Worm (Caenorhabditis elegans) whole organism, L2 larva: ENCODE measurements around the gene srh-246.

Source experiments
- R02D3.7 ChIP-seq: fragments of 150-350 bp; optimal IDR thresholded peaks from 2 replicates; lab custom pipeline; 2014; ENCODE audit warnings: missing biosample characterization, missing genetic modification characterization
- ZK546.5 ChIP-seq: sonication (generic microtip); optimal IDR thresholded peaks from 2 replicates; lab custom pipeline; 2017; ENCODE audit warnings: missing biosample characterization, missing genetic modification characterization
- aly-2 ChIP-seq: fragments of 150-350 bp; optimal IDR thresholded peaks from 2 replicates; lab custom pipeline; 2014; ENCODE audit warnings: missing biosample characterization, missing genetic modification characterization
- blmp-1 ChIP-seq: sonication (generic microtip); optimal IDR thresholded peaks from 2 replicates; lab custom pipeline; 2017; ENCODE audit warnings: missing genetic modification characterization, mild to moderate bottlenecking, missing compliant biosample characterization, antibody characterized with exemption, moderate library complexity; ENCODE audit not compliant: insufficient read depth
- ceh-82 ChIP-seq: fragments of 150-350 bp; optimal IDR thresholded peaks from 2 replicates; lab custom pipeline; 2014; ENCODE audit warnings: missing biosample characterization, missing genetic modification characterization
- fos-1 ChIP-seq: fragments of 150-350 bp; optimal IDR thresholded peaks from 2 replicates; lab custom pipeline; 2014; ENCODE audit warnings: missing biosample characterization, missing genetic modification characterization
- gmeb-1 ChIP-seq: fragments of 150-350 bp; optimal IDR thresholded peaks from 2 replicates; lab custom pipeline; 2014; ENCODE audit warnings: missing biosample characterization, missing genetic modification characterization
- lin-13 ChIP-seq: fragments of 150-350 bp; optimal IDR thresholded peaks from 2 replicates; lab custom pipeline; 2014; ENCODE audit warnings: missing biosample characterization, missing genetic modification reagents, missing genetic modification characterization
- mbf-1 ChIP-seq: sonication (generic microtip); optimal IDR thresholded peaks from 2 replicates; lab custom pipeline; 2017; ENCODE audit warnings: missing biosample characterization, missing genetic modification characterization
- nhr-11 ChIP-seq: fragments of 150-350 bp; optimal IDR thresholded peaks from 2 replicates; lab custom pipeline; 2014; ENCODE audit warnings: missing biosample characterization, missing genetic modification characterization
- nhr-12 ChIP-seq: fragments of 150-350 bp; optimal IDR thresholded peaks from 2 replicates; lab custom pipeline; 2014; ENCODE audit warnings: missing biosample characterization, missing genetic modification characterization
- nhr-129 ChIP-seq: fragments of 150-350 bp; optimal IDR thresholded peaks from 2 replicates; lab custom pipeline; 2014; ENCODE audit warnings: missing biosample characterization, missing genetic modification characterization
- nhr-25 ChIP-seq: fragments of 150-350 bp; sonication (generic microtip); optimal IDR thresholded peaks from 3 replicates; lab custom pipeline; 2014; ENCODE audit warnings: missing biosample characterization, missing genetic modification characterization
- nhr-6 ChIP-seq: fragments of 150-350 bp; optimal IDR thresholded peaks from 2 replicates; lab custom pipeline; 2014; ENCODE audit warnings: missing biosample characterization, missing genetic modification characterization
- sem-4 ChIP-seq: fragments of 150-350 bp; optimal IDR thresholded peaks from 2 replicates; lab custom pipeline; 2014; ENCODE audit warnings: missing biosample characterization, missing genetic modification reagents, missing genetic modification characterization
- skn-1 ChIP-seq: sonication (generic microtip); optimal IDR thresholded peaks from 2 replicates; lab custom pipeline; 2017; ENCODE audit warnings: missing biosample characterization, missing genetic modification characterization
- sma-3 ChIP-seq: sonication (generic microtip); optimal IDR thresholded peaks from 2 replicates; lab custom pipeline; 2016; ENCODE audit warnings: missing genetic modification reagents, missing genetic modification characterization, missing compliant biosample characterization
- unc-39 ChIP-seq: fragments of 150-350 bp; optimal IDR thresholded peaks from 2 replicates; lab custom pipeline; 2014; ENCODE audit warnings: missing biosample characterization, missing genetic modification characterization
- unc-55 ChIP-seq: fragments of 150-350 bp; sonication (generic microtip); optimal IDR thresholded peaks from 3 replicates; lab custom pipeline; 2014; ENCODE audit warnings: missing biosample characterization, missing genetic modification reagents, missing genetic modification characterization
- unc-62 ChIP-seq: fragments of 150-350 bp; optimal IDR thresholded peaks from 2 replicates; lab custom pipeline; 2014; ENCODE audit warnings: missing biosample characterization, missing genetic modification reagents, missing genetic modification characterization
- zag-1 ChIP-seq: fragments of 150-350 bp; optimal IDR thresholded peaks from 2 replicates; lab custom pipeline; 2014; ENCODE audit warnings: missing biosample characterization, missing genetic modification characterization
- ztf-1 ChIP-seq: fragments of 200-800 bp; sonication (Bioruptor generic); conservative IDR thresholded peaks from 2 replicates; pipeline ENCODE4 v1.3.6; 2022; ENCODE audit warnings: missing genetic modification characterization, missing compliant biosample characterization
- ztf-4 ChIP-seq: fragments of 150-350 bp; optimal IDR thresholded peaks from 2 replicates; lab custom pipeline; 2014; ENCODE audit warnings: missing biosample characterization, missing genetic modification characterization

Gene srh-246

ce11 chrV:609671-610070 lies 47.9 kb downstream of the srh-246 start, which contains the start of gene srlf-36:
TSS of gene srlf-36 (minus strand) at chrV:609771.
- TF ChIP-seq lin-13 (no peak), nhr-25 (tag; lab: Kevin White, UChicago) (no peak), aly-2 (tag; lab: Kevin White, UChicago) (no peak), nhr-11 (tag; lab: Kevin White, UChicago) (no peak), zag-1 (tag; lab: Kevin White, UChicago) (no peak), fos-1 (no peak), skn-1 (tag; lab: Kevin White, UChicago) (no peak), nhr-12 (tag; lab: Kevin White, UChicago) (no peak), ZK546.5 (tag; lab: Kevin White, UChicago) (no peak), gmeb-1 (tag; lab: Kevin White, UChicago) (no peak), unc-62 (GFP tag; lab: Kevin White, UChicago) (no peak), sem-4 (tag; lab: Kevin White, UChicago) (no peak), ceh-82 (tag; lab: Kevin White, UChicago) (no peak), blmp-1 (no peak), ztf-4 (no peak), ztf-1 (GFP tag; lab: Robert Waterston, UW) (no peak), nhr-6 (no peak), nhr-129 (tag; lab: Kevin White, UChicago) (no peak), sma-3 (GFP tag; lab: Kevin White, UChicago) (no peak), mbf-1 (tag; lab: Kevin White, UChicago) (no peak)

- TF ChIP-seq aly-2 (tag; lab: Kevin White, UChicago) (no peak), R02D3.7 (tag; lab: Kevin White, UChicago) (no peak), unc-55 (GFP tag; lab: Kevin White, UChicago) (no peak), unc-39 (tag; lab: Kevin White, UChicago) (no peak)
These were observed 48.7 kb downstream of the srh-246 start, which contains the start of gene srw-109 for ce11 chrV:608844-609243. TSS of gene srw-109 (minus strand) at chrV:608944.
